Fruit fly (Drosophila melanogaster) whole organism, embryonic: ENCODE data around the gene CheB38b.

Experiments used
- BEAF-32 ChIP-seq: fragments of 200-800 bp; sonication (Bioruptor generic); optimal IDR thresholded peaks from 3 replicates; lab custom pipeline; 2017; ENCODE audit warnings: missing biosample characterization, missing genetic modification characterization, mild to moderate bottlenecking, moderate library complexity, missing genetic modification reagents
- CG11247 ChIP-seq: fragments of 200-800 bp; sonication (Bioruptor generic); IDR thresholded peaks from 2 replicates; pipeline ENCODE4 v1.3.6; 2022; ENCODE audit warnings: missing biosample characterization, missing genetic modification characterization
- CG11504 ChIP-seq: fragments of 200-800 bp; sonication (Bioruptor generic); optimal IDR thresholded peaks from 3 replicates; lab custom pipeline; 2019; ENCODE audit warnings: missing biosample characterization, mild to moderate bottlenecking, missing genetic modification characterization, moderate library complexity
- CG12071 ChIP-seq: fragments of 200-800 bp; sonication (Bioruptor generic); optimal IDR thresholded peaks from 3 replicates; lab custom pipeline; 2018; ENCODE audit warnings: missing biosample characterization, mild to moderate bottlenecking, missing genetic modification characterization
- CG13775 ChIP-seq: fragments of 200-800 bp; sonication (Bioruptor generic); optimal IDR thresholded peaks from 3 replicates; lab custom pipeline; 2017; ENCODE audit warnings: missing biosample characterization, mild to moderate bottlenecking, missing genetic modification characterization
- CG13894 ChIP-seq: fragments of 200-800 bp; sonication (Bioruptor generic); optimal IDR thresholded peaks from 3 replicates; lab custom pipeline; 2018; ENCODE audit warnings: missing biosample characterization, mild to moderate bottlenecking, missing genetic modification characterization, moderate library complexity
- CG14014 ChIP-seq: fragments of 200-800 bp; sonication (Bioruptor generic); IDR thresholded peaks from 2 replicates; pipeline ENCODE4 v1.3.6; 2022; ENCODE audit warnings: missing biosample characterization, missing genetic modification characterization
- CG15601 ChIP-seq: fragments of 200-800 bp; sonication (Bioruptor generic); optimal IDR thresholded peaks from 3 replicates; lab custom pipeline; 2019; ENCODE audit warnings: missing biosample characterization, mild to moderate bottlenecking, missing genetic modification characterization, moderate library complexity
- CG17912 ChIP-seq: fragments of 200-800 bp; sonication (Bioruptor generic); optimal IDR thresholded peaks from 2 replicates; lab custom pipeline; 2018; ENCODE audit warnings: missing biosample characterization, mild to moderate bottlenecking, missing genetic modification characterization
- CG18764 ChIP-seq: fragments of 200-800 bp; sonication (Bioruptor generic); optimal IDR thresholded peaks from 3 replicates; lab custom pipeline; 2016; ENCODE audit warnings: missing biosample characterization, missing genetic modification characterization
- CG31365 ChIP-seq: fragments of 200-800 bp; sonication (Bioruptor generic); optimal IDR thresholded peaks from 2 replicates; lab custom pipeline; 2018; ENCODE audit warnings: missing biosample characterization, mild to moderate bottlenecking, missing genetic modification characterization
- CG31441 ChIP-seq: fragments of 200-800 bp; sonication (Bioruptor generic); IDR thresholded peaks from 2 replicates; pipeline ENCODE4 v1.3.6; 2022; ENCODE audit warnings: missing biosample characterization, missing genetic modification characterization
- CG32532 ChIP-seq: fragments of 200-800 bp; sonication (Bioruptor generic); IDR thresholded peaks from 2 replicates; pipeline ENCODE4 v1.3.6; 2022; ENCODE audit warnings: missing biosample characterization, missing genetic modification characterization
- CG34224 ChIP-seq: fragments of 200-800 bp; sonication (Bioruptor generic); IDR thresholded peaks from 3 replicates; pipeline ENCODE4 v1.3.6; 2022; ENCODE audit warnings: missing biosample characterization, missing genetic modification characterization; ENCODE audit not compliant: partially characterized antibody
- CG42726 ChIP-seq: fragments of 200-800 bp; sonication (Bioruptor generic); IDR thresholded peaks from 2 replicates; pipeline ENCODE4 v1.3.6; 2022; ENCODE audit warnings: missing biosample characterization, missing genetic modification characterization; ENCODE audit not compliant: partially characterized antibody
- CG4328 ChIP-seq: fragments of 200-800 bp; sonication (Bioruptor generic); optimal IDR thresholded peaks from 3 replicates; lab custom pipeline; 2017; ENCODE audit warnings: missing biosample characterization, missing genetic modification reagents, missing genetic modification characterization
- CG4360 ChIP-seq: fragments of 200-800 bp; sonication (Bioruptor generic); IDR thresholded peaks from 2 replicates; pipeline ENCODE4 v1.3.6; 2022; ENCODE audit warnings: missing biosample characterization, missing genetic modification characterization
- CG4424 ChIP-seq: fragments of 200-800 bp; sonication (Bioruptor generic); optimal IDR thresholded peaks from 3 replicates; lab custom pipeline; 2016; ENCODE audit warnings: missing biosample characterization, missing genetic modification characterization
- CG5245 ChIP-seq: fragments of 200-800 bp; sonication (Bioruptor generic); optimal IDR thresholded peaks from 3 replicates; lab custom pipeline; 2016; ENCODE audit warnings: missing biosample characterization, missing genetic modification characterization
- CG6254 ChIP-seq: fragments of 200-800 bp; sonication (Bioruptor generic); optimal IDR thresholded peaks from 3 replicates; lab custom pipeline; 2017; ENCODE audit warnings: mild to moderate bottlenecking, missing biosample characterization, missing genetic modification reagents, missing genetic modification characterization
- CG6654 ChIP-seq: fragments of 200-800 bp; sonication (Bioruptor generic); optimal IDR thresholded peaks from 2 replicates; lab custom pipeline; 2017; ENCODE audit warnings: missing biosample characterization, mild to moderate bottlenecking, missing genetic modification characterization
- CG7839 ChIP-seq: fragments of 200-800 bp; sonication (Bioruptor generic); optimal IDR thresholded peaks from 3 replicates; lab custom pipeline; 2018; ENCODE audit warnings: missing biosample characterization, mild to moderate bottlenecking, missing genetic modification characterization, moderate library complexity
- CG9797 ChIP-seq: fragments of 200-800 bp; sonication (Bioruptor generic); optimal IDR thresholded peaks from 3 replicates; lab custom pipeline; 2018; ENCODE audit warnings: missing biosample characterization, mild to moderate bottlenecking, missing genetic modification characterization
- CG9817 ChIP-seq: fragments of 200-800 bp; sonication (Bioruptor generic); optimal IDR thresholded peaks from 2 replicates; lab custom pipeline; 2018; ENCODE audit warnings: missing biosample characterization, mild to moderate bottlenecking, missing genetic modification characterization, moderate library complexity
- CTCF ChIP-seq: fragments of 200-800 bp; sonication (Bioruptor generic); optimal IDR thresholded peaks from 2 replicates; lab custom pipeline; 2017; ENCODE audit warnings: missing biosample characterization, mild to moderate bottlenecking, missing genetic modification characterization, moderate library complexity
- Gsc ChIP-seq: fragments of 200-800 bp; sonication (Bioruptor generic); IDR thresholded peaks from 2 replicates; pipeline ENCODE4 v1.3.6; 2022; ENCODE audit warnings: missing biosample characterization, missing genetic modification characterization
- Hr39 ChIP-seq: fragments of >200 bp; optimal IDR thresholded peaks from 2 replicates; lab custom pipeline; 2017
- Jarid2 ChIP-seq: fragments of 200-800 bp; sonication (Bioruptor generic); optimal IDR thresholded peaks from 3 replicates; lab custom pipeline; 2017; ENCODE audit warnings: mild to moderate bottlenecking, missing biosample characterization, missing genetic modification reagents, missing genetic modification characterization
- Mes4 ChIP-seq: fragments of 200-800 bp; sonication (Bioruptor generic); optimal IDR thresholded peaks from 2 replicates; lab custom pipeline; 2016; ENCODE audit warnings: missing biosample characterization, missing genetic modification characterization
- Myb ChIP-seq: fragments of 200-800 bp; sonication (Bioruptor generic); optimal IDR thresholded peaks from 2 replicates; lab custom pipeline; 2016; ENCODE audit warnings: missing biosample characterization, missing genetic modification characterization
- NfI ChIP-seq: fragments of 200-800 bp; sonication (Bioruptor generic); optimal IDR thresholded peaks from 3 replicates; lab custom pipeline; 2018; ENCODE audit warnings: missing biosample characterization, mild to moderate bottlenecking, missing genetic modification characterization, moderate library complexity
- Tbp ChIP-seq: fragments of >200 bp; optimal IDR thresholded peaks from 2 replicates; lab custom pipeline; 2018; ENCODE audit warnings: missing biosample characterization, missing genetic modification characterization
- Xbp1 ChIP-seq: fragments of 200-800 bp; sonication (Bioruptor generic); optimal IDR thresholded peaks from 3 replicates; lab custom pipeline; 2016; ENCODE audit warnings: missing biosample characterization, mild to moderate bottlenecking, missing genetic modification characterization
- btn ChIP-seq: fragments of 200-800 bp; sonication (Bioruptor generic); optimal IDR thresholded peaks from 2 replicates; lab custom pipeline; 2016; ENCODE audit warnings: missing biosample characterization, missing genetic modification characterization
- cato ChIP-seq: fragments of 200-800 bp; sonication (Bioruptor generic); optimal IDR thresholded peaks from 2 replicates; lab custom pipeline; 2016; ENCODE audit warnings: missing biosample characterization, missing genetic modification characterization, borderline replicate concordance
- ci ChIP-seq: fragments of 200-800 bp; sonication (Bioruptor generic); IDR thresholded peaks from 3 replicates; pipeline ENCODE4 v1.3.6; 2022; ENCODE audit warnings: missing biosample characterization, missing genetic modification characterization
- corto ChIP-seq: fragments of 200-800 bp; sonication (Bioruptor generic); optimal IDR thresholded peaks from 2 replicates; lab custom pipeline; 2016; ENCODE audit warnings: missing biosample characterization, mild to moderate bottlenecking, missing genetic modification characterization, moderate library complexity
- crol ChIP-seq: fragments of 200-800 bp; sonication (Bioruptor generic); IDR thresholded peaks from 2 replicates; pipeline ENCODE4 v1.3.6; 2022; ENCODE audit warnings: missing biosample characterization, missing genetic modification characterization
- disco-r ChIP-seq: fragments of 200-800 bp; sonication (Bioruptor generic); optimal IDR thresholded peaks from 2 replicates; lab custom pipeline; 2016; ENCODE audit warnings: missing biosample characterization, missing genetic modification characterization
- dpn ChIP-seq, 2 experiments: fragments of 200-800 bp; sonication (Bioruptor generic); optimal IDR thresholded peaks; 3 replicates each; lab custom pipeline; 2016; ENCODE audit warnings: missing biosample characterization in 2 of 2, missing genetic modification characterization in 2 of 2
- en ChIP-seq: fragments of 200-800 bp; sonication (Bioruptor generic); optimal IDR thresholded peaks from 2 replicates; lab custom pipeline; 2016; ENCODE audit warnings: missing biosample characterization, missing genetic modification characterization
- esg ChIP-seq: fragments of 200-800 bp; sonication (Bioruptor generic); conservative IDR thresholded peaks from 2 replicates; pipeline ENCODE4 v1.3.6; 2022; ENCODE audit warnings: missing biosample characterization, missing genetic modification characterization
- grau ChIP-seq: fragments of 200-800 bp; optimal IDR thresholded peaks from 3 replicates; lab custom pipeline; 2019; ENCODE audit warnings: missing biosample characterization, mild to moderate bottlenecking, missing genetic modification characterization, moderate library complexity
- her ChIP-seq: fragments of 200-800 bp; sonication (Bioruptor generic); optimal IDR thresholded peaks from 2 replicates; lab custom pipeline; 2016; ENCODE audit warnings: missing biosample characterization, missing genetic modification characterization
- kay ChIP-seq: fragments of 200-800 bp; sonication (Bioruptor generic); optimal IDR thresholded peaks from 2 replicates; lab custom pipeline; 2016; ENCODE audit warnings: missing biosample characterization, missing genetic modification characterization
- ken ChIP-seq: fragments of 200-800 bp; sonication (Bioruptor generic); IDR thresholded peaks from 3 replicates; pipeline ENCODE4 v1.3.6; 2022; ENCODE audit warnings: missing biosample characterization, missing genetic modification characterization
- maf-S ChIP-seq: fragments of 200-800 bp; sonication (Bioruptor generic); optimal IDR thresholded peaks from 2 replicates; lab custom pipeline; 2016; ENCODE audit warnings: missing biosample characterization, missing genetic modification characterization
- scrt ChIP-seq: fragments of 200-800 bp; sonication (Bioruptor generic); optimal IDR thresholded peaks from 2 replicates; lab custom pipeline; 2018; ENCODE audit warnings: missing biosample characterization, mild to moderate bottlenecking, missing genetic modification characterization, moderate library complexity
- sd ChIP-seq: fragments of 200-800 bp; sonication (Bioruptor generic); optimal IDR thresholded peaks from 3 replicates; lab custom pipeline; 2018; ENCODE audit warnings: missing biosample characterization, mild to moderate bottlenecking, missing genetic modification characterization, moderate library complexity
- sens-2 ChIP-seq: fragments of 200-800 bp; sonication (Bioruptor generic); IDR thresholded peaks from 2 replicates; pipeline ENCODE4 v1.3.6; 2022; ENCODE audit warnings: missing biosample characterization, missing genetic modification characterization
- slbo ChIP-seq: fragments of 200-800 bp; sonication (Bioruptor generic); IDR thresholded peaks from 2 replicates; pipeline ENCODE4 v1.3.6; 2022; ENCODE audit warnings: missing biosample characterization, missing genetic modification characterization
- sqz ChIP-seq: fragments of 200-800 bp; sonication (Bioruptor generic); optimal IDR thresholded peaks from 3 replicates; lab custom pipeline; 2018; ENCODE audit warnings: missing biosample characterization, mild to moderate bottlenecking, missing genetic modification characterization
- zf30C ChIP-seq: fragments of 200-800 bp; sonication (Bioruptor generic); optimal IDR thresholded peaks from 3 replicates; lab custom pipeline; 2018; ENCODE audit warnings: missing biosample characterization, mild to moderate bottlenecking, missing genetic modification characterization

Gene CheB38b

DNA sequence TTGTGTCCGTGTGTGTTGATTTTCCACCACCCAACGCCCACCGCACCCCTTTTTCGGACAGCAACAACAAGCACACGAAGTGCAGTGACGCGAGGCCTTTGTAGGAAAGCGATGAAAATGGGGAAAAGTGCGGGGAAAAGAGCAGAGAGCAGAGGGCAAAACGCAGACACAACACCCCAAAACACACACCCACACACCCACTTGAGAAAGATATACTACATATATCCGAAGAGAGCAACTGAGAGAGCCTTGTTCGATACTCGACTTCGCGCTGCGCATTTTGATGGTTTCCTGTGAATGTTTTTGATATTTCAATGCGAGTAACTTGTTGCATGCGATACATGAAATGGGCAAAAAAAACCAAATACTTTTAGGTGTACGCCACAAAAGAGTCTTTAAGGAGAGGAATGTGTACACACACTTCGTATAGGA, 13.3 kb downstream of the CheB38b start (continued):
- TF ChIP-seq btn (no peak), Jarid2 (GFP tag; lab: Kevin White, UChicago) (no peak), her (GFP tag; lab: Kevin White, UChicago) (no peak), Myb (GFP tag; lab: Kevin White, UChicago) (no peak), CG7839 (no peak), CG13775 (no peak), BEAF-32 (GFP tag; lab: Kevin White, UChicago) (no peak), corto (GFP tag; lab: Kevin White, UChicago) (no peak), CG11247 (GFP tag; lab: Robert Waterston, UW) (no peak), zf30C (GFP tag; lab: Kevin White, UChicago) (no peak), CG15601 (no peak), Tbp (GFP tag; lab: Kevin White, UChicago) (no peak), en (GFP tag; lab: Kevin White, UChicago) (no peak), CG17912 (GFP tag; lab: Kevin White, UChicago) (no peak), CG12071 (GFP tag; lab: Kevin White, UChicago) (peak; percentile 18), CG9817 (tag; lab: Kevin White, UChicago) (no peak), Xbp1 (GFP tag; lab: Kevin White, UChicago) (no peak), maf-S (GFP tag; lab: Kevin White, UChicago) (no peak), Gsc (GFP tag; lab: Robert Waterston, UW) (no peak), CG32532 (GFP tag; lab: Robert Waterston, UW) (peak; percentile 43), ken (no peak), CG9797 (GFP tag; lab: Kevin White, UChicago) (no peak), Hr39 (no peak), ci (GFP tag; lab: Robert Waterston, UW) (no peak), CG11504 (tag; lab: Kevin White, UChicago) (no peak), NfI (GFP tag; lab: Kevin White, UChicago) (no peak), dpn (GFP tag; optimal IDR thresholded peaks at IDR 0.05; lab: Kevin White, UChicago) (no peak), CG6254 (GFP tag; lab: Kevin White, UChicago) (no peak), sd (tag; lab: Kevin White, UChicago) (peak; percentile 65), CG13894 (tag; lab: Kevin White, UChicago) (peak; percentile 48), Mes4 (GFP tag; lab: Kevin White, UChicago) (no peak), CG4424 (GFP tag; lab: Kevin White, UChicago) (no peak), CG4360 (GFP tag; lab: Robert Waterston, UW) (peak; percentile 63), esg (no peak), CG31365 (tag; lab: Kevin White, UChicago) (no peak), scrt (GFP tag; lab: Kevin White, UChicago) (peak; percentile 99), CG14014 (GFP tag; lab: Robert Waterston, UW) (no peak), CG4328 (GFP tag; lab: Kevin White, UChicago) (no peak), CTCF (GFP tag; lab: Kevin White, UChicago) (no peak), slbo (GFP tag; lab: Robert Waterston, UW) (no peak), sens-2 (GFP tag; lab: Robert Waterston, UW) (no peak), crol (GFP tag; lab: Robert Waterston, UW) (peak; percentile 91), cato (GFP tag; lab: Kevin White, UChicago) (no peak), sqz (no peak), CG42726 (0 out of 2 replicates have a peak, but pooled peaks have one; percentile 44), CG18764 (GFP tag; lab: Kevin White, UChicago) (no peak), CG34224 (no peak), CG5245 (GFP tag; lab: Kevin White, UChicago) (no peak), kay (GFP tag; lab: Kevin White, UChicago) (no peak), CG31441 (GFP tag; lab: Robert Waterston, UW) (no peak), grau (tag; lab: Kevin White, UChicago) (no peak), CG6654 (no peak), disco-r (GFP tag; lab: Kevin White, UChicago) (no peak)
